Worm (Caenorhabditis elegans) whole organism, L1 larva: ENCODE results near the gene syx-18.
A peak's percentile ranks its signal among the peaks of the same experiment; 100 is the strongest.

Experiments
- C16A3.4 ChIP-seq: fragments of 150-350 bp; optimal IDR thresholded peaks from 2 replicates; lab custom pipeline; 2014; ENCODE audit warnings: missing biosample characterization, missing genetic modification characterization
- F16B12.6 ChIP-seq: fragments of 150-350 bp; optimal IDR thresholded peaks from 2 replicates; lab custom pipeline; 2014; ENCODE audit warnings: missing biosample characterization, missing genetic modification characterization
- Y116A8C.19 ChIP-seq: sonication (generic microtip); optimal IDR thresholded peaks from 2 replicates; lab custom pipeline; 2016; ENCODE audit warnings: missing compliant biosample characterization, missing genetic modification characterization, borderline replicate concordance
- aly-2 ChIP-seq: fragments of 150-350 bp; optimal IDR thresholded peaks from 2 replicates; lab custom pipeline; 2014; ENCODE audit warnings: missing biosample characterization, missing genetic modification characterization
- ama-1 ChIP-seq: fragments of 150-350 bp; optimal IDR thresholded peaks from 2 replicates; lab custom pipeline; 2014
- blmp-1 ChIP-seq: fragments of 150-350 bp; optimal IDR thresholded peaks from 2 replicates; lab custom pipeline; 2014; ENCODE audit warnings: missing biosample characterization, missing genetic modification characterization
- ceh-8 ChIP-seq: fragments of 200-800 bp; sonication (Bioruptor generic); optimal IDR thresholded peaks from 2 replicates; lab custom pipeline; 2018; ENCODE audit warnings: mild to moderate bottlenecking, missing genetic modification characterization, moderate library complexity, missing compliant biosample characterization
- ceh-82 ChIP-seq, 3 experiments: fragments of 150-350 bp in 1 of 3; sonication (generic microtip) in 2 of 3; optimal IDR thresholded peaks; 2 replicates each; lab custom pipeline; 2014 to 2017; ENCODE audit warnings: missing biosample characterization in 3 of 3, missing genetic modification characterization in 3 of 3
- ces-1 ChIP-seq: fragments of 150-350 bp; optimal IDR thresholded peaks from 2 replicates; lab custom pipeline; 2014; ENCODE audit warnings: missing biosample characterization, missing genetic modification reagents, missing genetic modification characterization
- dpl-1 ChIP-seq, 3 experiments: fragments of 150-350 bp in 2 of 3; sonication (generic microtip) in 1 of 3; optimal IDR thresholded peaks; 2 replicates each; lab custom pipeline; 2014 to 2017; ENCODE audit warnings: missing biosample characterization in 3 of 3, missing genetic modification characterization in 3 of 3, missing genetic modification reagents in 3 of 3
- dsc-1 ChIP-seq: sonication (generic microtip); optimal IDR thresholded peaks from 2 replicates; lab custom pipeline; 2016; ENCODE audit warnings: mild to moderate bottlenecking, missing genetic modification characterization, missing compliant biosample characterization
- efl-1 ChIP-seq, 4 experiments: fragments of 150-350 bp; optimal IDR thresholded peaks in 3 of 4; peaks in 1 of 4; 1 replicate in 1 of 4; 2 replicates in 3 of 4; lab custom pipeline; 2014; ENCODE audit warnings: missing biosample characterization in 2 of 4, missing genetic modification characterization in 2 of 4, missing genetic modification reagents in 2 of 4
- efl-3 ChIP-seq: fragments of 200-800 bp; sonication (Bioruptor generic); optimal IDR thresholded peaks from 2 replicates; lab custom pipeline; 2018; ENCODE audit warnings: mild to moderate bottlenecking, missing genetic modification characterization, missing compliant biosample characterization
- egl-27 ChIP-seq, 2 experiments: fragments of 150-350 bp in 1 of 2; sonication (generic microtip); optimal IDR thresholded peaks; 3 replicates each; lab custom pipeline; 2017 to 2018; ENCODE audit warnings: missing biosample characterization in 2 of 2, missing genetic modification characterization in 2 of 2, missing genetic modification reagents in 2 of 2
- fkh-10 ChIP-seq: sonication (generic microtip); optimal IDR thresholded peaks from 2 replicates; lab custom pipeline; 2017; ENCODE audit warnings: missing biosample characterization, missing genetic modification reagents, missing genetic modification characterization
- fkh-8 ChIP-seq: sonication (generic microtip); optimal IDR thresholded peaks from 2 replicates; lab custom pipeline; 2016; ENCODE audit warnings: mild to moderate bottlenecking, missing genetic modification characterization, missing compliant biosample characterization
- fos-1 ChIP-seq: fragments of 150-350 bp; optimal IDR thresholded peaks from 2 replicates; lab custom pipeline; 2014; ENCODE audit warnings: missing biosample characterization, missing genetic modification characterization
- irx-1 ChIP-seq: sonication (generic microtip); optimal IDR thresholded peaks from 2 replicates; lab custom pipeline; 2016; ENCODE audit warnings: missing genetic modification characterization, missing compliant biosample characterization
- jun-1 ChIP-seq: fragments of 150-350 bp; optimal IDR thresholded peaks from 2 replicates; lab custom pipeline; 2014; ENCODE audit warnings: missing biosample characterization, missing genetic modification reagents, missing genetic modification characterization
- lin-13 ChIP-seq: fragments of 150-350 bp; optimal IDR thresholded peaks from 2 replicates; lab custom pipeline; 2014; ENCODE audit warnings: missing biosample characterization, missing genetic modification reagents, missing genetic modification characterization
- lin-14 ChIP-seq: fragments of 200-800 bp; sonication (Bioruptor generic); optimal IDR thresholded peaks from 2 replicates; lab custom pipeline; 2018; ENCODE audit warnings: mild to moderate bottlenecking, missing genetic modification characterization, moderate library complexity, missing compliant biosample characterization
- lin-39 ChIP-seq: fragments of 150-350 bp; optimal IDR thresholded peaks from 2 replicates; lab custom pipeline; 2014; ENCODE audit warnings: missing biosample characterization, missing genetic modification reagents, missing genetic modification characterization
- lir-3 ChIP-seq: sonication (generic microtip); optimal IDR thresholded peaks from 2 replicates; lab custom pipeline; 2016; ENCODE audit warnings: mild to moderate bottlenecking, missing genetic modification characterization, moderate library complexity, missing compliant biosample characterization; ENCODE audit not compliant: poor library complexity
- lsy-2 ChIP-seq, 2 experiments: fragments of 150-350 bp; optimal IDR thresholded peaks; 2 replicates each; lab custom pipeline; 2014; ENCODE audit warnings: missing biosample characterization in 2 of 2, missing genetic modification characterization in 2 of 2
- mdl-1 ChIP-seq, 2 experiments: fragments of 150-350 bp; optimal IDR thresholded peaks; 2 replicates each; lab custom pipeline; 2014 to 2017; ENCODE audit warnings: missing biosample characterization in 2 of 2, missing genetic modification characterization in 2 of 2, inconsistent platforms in 1 of 2
- mef-2 ChIP-seq: fragments of 150-350 bp; optimal IDR thresholded peaks from 2 replicates; lab custom pipeline; 2014; ENCODE audit warnings: missing biosample characterization, missing genetic modification characterization
- mep-1 ChIP-seq: fragments of 150-350 bp; optimal IDR thresholded peaks from 2 replicates; lab custom pipeline; 2014; ENCODE audit warnings: missing biosample characterization, missing genetic modification characterization
- nhr-12 ChIP-seq: sonication (generic microtip); optimal IDR thresholded peaks from 2 replicates; lab custom pipeline; 2017; ENCODE audit warnings: missing biosample characterization, missing genetic modification characterization
- nhr-28 ChIP-seq: fragments of 150-350 bp; optimal IDR thresholded peaks from 2 replicates; lab custom pipeline; 2014; ENCODE audit warnings: missing biosample characterization, missing genetic modification characterization
- nhr-71 ChIP-seq: sonication (generic microtip); optimal IDR thresholded peaks from 2 replicates; lab custom pipeline; 2016; ENCODE audit warnings: mild to moderate bottlenecking, missing genetic modification characterization, moderate library complexity, missing compliant biosample characterization
- nhr-77 ChIP-seq: fragments of 150-350 bp; optimal IDR thresholded peaks from 2 replicates; lab custom pipeline; 2014; ENCODE audit warnings: missing biosample characterization, missing genetic modification characterization
- nhr-85 ChIP-seq: sonication (generic microtip); peaks from one replicate; lab custom pipeline; 2016; ENCODE audit warnings: missing genetic modification characterization, inconsistent platforms, missing compliant biosample characterization
- pag-3 ChIP-seq: sonication (generic microtip); optimal IDR thresholded peaks from 2 replicates; lab custom pipeline; 2017; ENCODE audit warnings: missing genetic modification characterization, mild to moderate bottlenecking, missing compliant biosample characterization, antibody characterized with exemption, borderline replicate concordance; ENCODE audit not compliant: insufficient read depth
- pqm-1 ChIP-seq: sonication (generic microtip); optimal IDR thresholded peaks from 3 replicates; lab custom pipeline; 2017; ENCODE audit warnings: missing biosample characterization, missing genetic modification characterization
- rnt-1 ChIP-seq: sonication (generic microtip); optimal IDR thresholded peaks from 2 replicates; lab custom pipeline; 2016; ENCODE audit warnings: mild to moderate bottlenecking, missing genetic modification characterization, moderate library complexity, missing compliant biosample characterization
- skn-1 ChIP-seq: fragments of 150-350 bp; optimal IDR thresholded peaks from 2 replicates; lab custom pipeline; 2014; ENCODE audit warnings: missing biosample characterization, missing genetic modification characterization
- snpc-4 ChIP-seq: fragments of 150-350 bp; optimal IDR thresholded peaks from 2 replicates; lab custom pipeline; 2014; ENCODE audit warnings: missing biosample characterization, missing genetic modification characterization
- snu-23 ChIP-seq: sonication (generic microtip); optimal IDR thresholded peaks from 2 replicates; lab custom pipeline; 2016; ENCODE audit warnings: missing genetic modification characterization, missing compliant biosample characterization
- sox-4 ChIP-seq: sonication (generic microtip); optimal IDR thresholded peaks from 2 replicates; lab custom pipeline; 2016; ENCODE audit warnings: missing genetic modification characterization, missing compliant biosample characterization
- tbx-2 ChIP-seq: sonication (generic microtip); optimal IDR thresholded peaks from 2 replicates; lab custom pipeline; 2016; ENCODE audit warnings: missing genetic modification characterization, missing compliant biosample characterization
- unc-130 ChIP-seq: fragments of 150-350 bp; optimal IDR thresholded peaks from 2 replicates; lab custom pipeline; 2017; ENCODE audit warnings: missing biosample characterization, missing genetic modification characterization, inconsistent platforms
- unc-86 ChIP-seq: sonication (generic microtip); optimal IDR thresholded peaks from 2 replicates; lab custom pipeline; 2016; ENCODE audit warnings: missing genetic modification characterization, missing compliant biosample characterization
- vab-15 ChIP-seq: sonication (generic microtip); optimal IDR thresholded peaks from 2 replicates; lab custom pipeline; 2017; ENCODE audit warnings: missing genotype, mild to moderate bottlenecking, missing genetic modification characterization, missing compliant biosample characterization
- xbp-1 ChIP-seq: sonication (generic microtip); optimal IDR thresholded peaks from 2 replicates; lab custom pipeline; 2016; ENCODE audit warnings: missing genetic modification characterization, missing compliant biosample characterization
- zip-4 ChIP-seq: fragments of 200-800 bp; sonication (Bioruptor generic); optimal IDR thresholded peaks from 2 replicates; lab custom pipeline; 2018; ENCODE audit warnings: mild to moderate bottlenecking, missing genetic modification characterization, moderate library complexity, missing compliant biosample characterization

syx-18 gene

ce11 chrV:6658765-6659164 lies 3.5 kb upstream of the syx-18 start (continued):
- TF ChIP-seq lin-14 (GFP tag; lab: Kevin White, UChicago) (peak; percentile 84), unc-130 (no peak), lir-3 (no peak), efl-1 (optimal IDR thresholded peaks at IDR 0.05; lab: Kevin White, UChicago) (peak in 1 of 2 experiments; percentile 30), efl-1 (GFP tag; optimal IDR thresholded peaks at IDR 0.05 in 1 of 2; lab: Kevin White, UChicago) (peak in 1 of 2 experiments; percentile 3), jun-1 (tag; lab: Kevin White, UChicago) (no peak), fos-1 (tag; lab: Kevin White, UChicago) (peak; percentile 30), mef-2 (tag; lab: Kevin White, UChicago) (no peak), ces-1 (GFP tag; lab: Kevin White, UChicago) (no peak), snu-23 (GFP tag; lab: Kevin White, UChicago) (peak; percentile 43), pqm-1 (no peak), mdl-1 (tag; optimal IDR thresholded peaks at IDR 0.05; lab: Kevin White, UChicago) (peak in 1 of 2 experiments; percentile 46), ama-1 (no peak), dpl-1 (GFP tag; optimal IDR thresholded peaks at IDR 0.05; lab: Kevin White, UChicago) (peak in 1 of 3 experiments; percentile 41), lin-39 (tag; lab: Kevin White, UChicago) (no peak), nhr-12 (tag; lab: Kevin White, UChicago) (no peak), pag-3 (tag; lab: Kevin White, UChicago) (no peak), dsc-1 (peak; percentile 48)

ce11 chrV:6657532-6658259 lies 2.4 kb upstream of the syx-18 start:
- TF ChIP-seq ceh-82 (tag; optimal IDR thresholded peaks at IDR 0.05; lab: Kevin White, UChicago) (peak in 1 of 3 experiments; percentile 10), sox-4 (no peak), snpc-4 (tag; lab: Kevin White, UChicago) (peak; percentile 56), lsy-2 (tag; optimal IDR thresholded peaks at IDR 0.05; lab: Kevin White, UChicago) (no peak), dpl-1 (GFP tag; optimal IDR thresholded peaks at IDR 0.05; lab: Kevin White, UChicago) (no peak)

DNA sequence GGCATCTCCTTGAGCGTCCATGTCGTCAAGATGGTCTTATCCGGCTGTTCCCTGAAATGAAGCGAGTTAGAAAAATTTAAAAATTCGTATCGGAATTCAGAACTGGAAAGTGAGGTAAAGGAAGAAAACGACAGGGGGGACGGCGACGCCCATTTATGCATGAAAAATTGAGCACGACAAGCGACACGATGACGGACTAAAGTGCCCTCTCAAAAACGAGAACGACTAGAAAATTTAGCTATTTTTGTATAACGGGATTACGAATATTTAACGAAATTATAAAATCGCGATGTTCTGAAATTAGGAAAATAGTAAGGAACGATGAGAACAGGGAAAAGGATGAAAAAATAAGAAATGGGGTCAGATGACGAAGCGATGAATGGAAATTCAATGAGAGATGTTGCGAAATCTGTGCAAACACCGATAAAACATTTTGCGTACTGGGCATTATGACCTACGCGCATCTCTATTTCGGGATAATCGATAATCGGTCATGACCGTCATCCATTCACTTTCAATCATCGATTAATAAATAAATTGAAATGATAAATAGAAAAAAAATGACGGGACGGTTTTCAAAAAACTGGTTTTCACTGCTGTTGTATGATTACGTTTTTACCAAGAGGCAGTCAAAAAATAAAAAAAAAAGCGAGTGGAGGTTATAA lies 1.3 kb upstream of the syx-18 start, which contains the start of gene snb-1:
TSS of gene snb-1 (minus strand) at position 51 of the 665 bp plus-strand sequence.
- TF ChIP-seq fkh-8 (tag; lab: Kevin White, UChicago), result no peak
- peak; percentile 83 for TF ChIP-seq mep-1
- TF ChIP-seq skn-1 (tag; lab: Kevin White, UChicago), result peak; percentile 91
- no peak for TF ChIP-seq pqm-1
- no peak for TF ChIP-seq irx-1
- peak; percentile 95 for TF ChIP-seq F16B12.6 (tag; lab: Kevin White, UChicago)
- no peak for TF ChIP-seq pag-3 (tag; lab: Kevin White, UChicago)
- no peak for TF ChIP-seq aly-2 (tag; lab: Kevin White, UChicago)
- peak; percentile 19 for TF ChIP-seq nhr-77 (tag; lab: Kevin White, UChicago)
- TF ChIP-seq Y116A8C.19 (tag; lab: Kevin White, UChicago), result no peak
- peak; percentile 99 for TF ChIP-seq zip-4 (GFP tag; lab: Kevin White, UChicago)
- peak; percentile 49 for TF ChIP-seq rnt-1 (tag; lab: Kevin White, UChicago)
- no peak for TF ChIP-seq fkh-10 (GFP tag; lab: Kevin White, UChicago)
- peak; percentile 87 for TF ChIP-seq blmp-1 (tag; lab: Kevin White, UChicago)
- TF ChIP-seq dpl-1 (GFP tag; optimal IDR thresholded peaks at IDR 0.05; lab: Kevin White, UChicago), result peak; percentile 61 to 71 (median 62)
- peak; percentile 35 for TF ChIP-seq lin-13 (GFP tag; lab: Kevin White, UChicago)
- TF ChIP-seq nhr-28, result no peak
- TF ChIP-seq lin-39 (tag; lab: Kevin White, UChicago), result no peak
- no peak for TF ChIP-seq egl-27 (tag; optimal IDR thresholded peaks at IDR 0.05; lab: Kevin White, UChicago)
- TF ChIP-seq efl-3 (GFP tag; lab: Kevin White, UChicago), result no peak
- TF ChIP-seq ces-1 (GFP tag; lab: Kevin White, UChicago), result no peak
- no peak for TF ChIP-seq ceh-8
- peak; percentile 89 for TF ChIP-seq nhr-85 (tag; lab: Kevin White, UChicago)
- peak; percentile 79 for TF ChIP-seq nhr-71
- peak; percentile 16 for TF ChIP-seq unc-86
- TF ChIP-seq mdl-1 (tag; optimal IDR thresholded peaks at IDR 0.05; lab: Kevin White, UChicago), result peak in 1 of 2 experiments; percentile 57
- no peak for TF ChIP-seq ama-1
- peak; percentile 82 for TF ChIP-seq snu-23 (GFP tag; lab: Kevin White, UChicago)
- TF ChIP-seq sox-4, result peak; percentile 4
- TF ChIP-seq tbx-2 (tag; lab: Kevin White, UChicago), result peak; percentile 60
- peak; percentile 76 for TF ChIP-seq snpc-4 (tag; lab: Kevin White, UChicago)
- TF ChIP-seq C16A3.4, result peak; percentile 78
- TF ChIP-seq xbp-1 (tag; lab: Kevin White, UChicago), result peak; percentile 65
- TF ChIP-seq vab-15, result no peak
